Worm (Caenorhabditis elegans): ENCODE data around the gene Y53G8AL.4.

Y53G8AL.4 gene

ce11 chrIII:3271682-3272081, 21.2 kb upstream of the Y53G8AL.4 start (continued):
- no peak for TF ChIP-seq zfp-3 (GFP tag; conservative IDR thresholded peaks at IDR 0.05)
- TF ChIP-seq lim-7 (GFP tag; IDR thresholded peaks at IDR 0.05) = no peak
- TF ChIP-seq egl-43 (GFP tag; IDR thresholded peaks at IDR 0.05) = 0 out of 2 replicates have a peak, but pooled peaks have one; percentile 54
- peak; percentile 82 for TF ChIP-seq hlh-11 (tag; optimal IDR thresholded peaks at IDR 0.05)
- TF ChIP-seq T26A8.4 (GFP tag; IDR thresholded peaks at IDR 0.05) = no peak
- 0 out of 2 replicates have a peak, but pooled peaks have one; percentile 20 for TF ChIP-seq madf-9 (GFP tag; conservative IDR thresholded peaks at IDR 0.05)
- peak; percentile 49 for TF ChIP-seq nhr-48 (tag; optimal IDR thresholded peaks at IDR 0.05)
- no peak for TF ChIP-seq daf-8 (GFP tag; IDR thresholded peaks at IDR 0.05)
- TF ChIP-seq F37D6.2 (tag; optimal IDR thresholded peaks at IDR 0.05) = peak; percentile 24
- TF ChIP-seq daf-16 (GFP tag; optimal IDR thresholded peaks at IDR 0.05) = peak in 1 of 2 experiments; percentile 59
- peak; percentile 23 for TF ChIP-seq daf-16 (tag; optimal IDR thresholded peaks at IDR 0.05)
- TF ChIP-seq lin-39 (tag; optimal IDR thresholded peaks at IDR 0.05) = no peak
- TF ChIP-seq spr-3 (GFP tag; optimal IDR thresholded peaks at IDR 0.05) = no peak
- no peak for TF ChIP-seq tag-97 (GFP tag; IDR thresholded peaks at IDR 0.05)
- peak; percentile 63 for TF ChIP-seq dmd-6 (GFP tag; IDR thresholded peaks at IDR 0.05)
- TF ChIP-seq lin-13 (GFP tag; optimal IDR thresholded peaks at IDR 0.05) = peak; percentile 35
- 0 out of 2 replicates have a peak, but pooled peaks have one; percentile 36 for TF ChIP-seq ctbp-1 (GFP tag; IDR thresholded peaks at IDR 0.05)
- TF ChIP-seq zip-2 (tag; optimal IDR thresholded peaks at IDR 0.05) = peak; percentile 31
- TF ChIP-seq hmg-1.1 (GFP tag; IDR thresholded peaks at IDR 0.05) = peak; percentile 68
- TF ChIP-seq jun-1 (tag; optimal IDR thresholded peaks at IDR 0.05) = peak; percentile 0
- peak; percentile 35 for TF ChIP-seq lin-38 (GFP tag; IDR thresholded peaks at IDR 0.05)
- TF ChIP-seq fkh-10 (GFP tag; optimal IDR thresholded peaks at IDR 0.05) = no peak
- no peak for TF ChIP-seq lin-1 (GFP tag; IDR thresholded peaks at IDR 0.05)
- no peak for TF ChIP-seq aly-2 (tag; optimal IDR thresholded peaks at IDR 0.05)
- peak; percentile 73 for TF ChIP-seq nhr-25 (tag; optimal IDR thresholded peaks at IDR 0.05; ENCODE audit: borderline replicate concordance, insufficient read depth)
- peak; percentile 73; the same call in 1 of the 2 replicates for TF ChIP-seq pha-4 (GFP tag; IDR thresholded peaks at IDR 0.05)
- no peak for TF ChIP-seq pha-4 (tag; optimal IDR thresholded peaks at IDR 0.05)
- TF ChIP-seq spr-1 (tag; optimal IDR thresholded peaks at IDR 0.05) = peak; percentile 31
- TF ChIP-seq hlh-30 (tag; optimal IDR thresholded peaks at IDR 0.05; ENCODE audit: insufficient read depth) = peak; percentile 85
- no peak for TF ChIP-seq attf-4 (tag; optimal IDR thresholded peaks at IDR 0.05)
- no peak for TF ChIP-seq fos-1 (tag; optimal IDR thresholded peaks at IDR 0.05)

- no peak for TF ChIP-seq rbr-2 (tag; optimal IDR thresholded peaks at IDR 0.05)
- no peak for TF ChIP-seq zfp-3 (GFP tag; conservative IDR thresholded peaks at IDR 0.05)
- TF ChIP-seq pqm-1 (tag; optimal IDR thresholded peaks at IDR 0.05) = no peak
- no peak for TF ChIP-seq zip-2 (tag; optimal IDR thresholded peaks at IDR 0.05)
- no peak for TF ChIP-seq T26A8.4 (GFP tag; IDR thresholded peaks at IDR 0.05)
- TF ChIP-seq duxl-1 (tag; optimal IDR thresholded peaks at IDR 0.05; ENCODE audit: poor library complexity) = no peak
- no peak for TF ChIP-seq dmd-6 (GFP tag; IDR thresholded peaks at IDR 0.05)
- TF ChIP-seq lin-39 (tag; optimal IDR thresholded peaks at IDR 0.05) = no peak
- no peak for TF ChIP-seq F44E2.7 (GFP tag; IDR thresholded peaks at IDR 0.05)
- no peak for TF ChIP-seq lir-3 (tag; optimal IDR thresholded peaks at IDR 0.05)
- TF ChIP-seq ceh-62 (tag; optimal IDR thresholded peaks at IDR 0.05) = no peak
- TF ChIP-seq F26F4.8 (GFP tag; conservative IDR thresholded peaks at IDR 0.05) = no peak
- no peak for TF ChIP-seq dve-1 (tag; optimal IDR thresholded peaks at IDR 0.05; ENCODE audit: insufficient read depth)
Observed at ce11 chrIII:3266602-3267001, 16.2 kb upstream of the Y53G8AL.4 start, which contains the start of gene Y53G8AM.7. Gene Y53G8AM.7, minus strand, starts transcription at chrIII:3266702.

ce11 chrIII:3263696-3264095, 13.2 kb upstream of the Y53G8AL.4 start:
- TF ChIP-seq ceh-28 (tag; optimal IDR thresholded peaks at IDR 0.05) (peak; percentile 91), lim-7 (GFP tag; IDR thresholded peaks at IDR 0.05) (no peak)
